Fruit fly (Drosophila melanogaster) whole organism, embryonic: Measurements from ENCODE around the gene Tctp.

ENCODE experiments used
- Asciz ChIP-seq: fragments of 200-800 bp; sonication (Bioruptor generic); optimal IDR thresholded peaks from 2 replicates; lab custom pipeline; 2017; ENCODE audit warnings: missing biosample characterization, mild to moderate bottlenecking, missing genetic modification characterization, missing genetic modification reagents
- BEAF-32 ChIP-seq: fragments of 200-800 bp; sonication (Bioruptor generic); optimal IDR thresholded peaks from 3 replicates; lab custom pipeline; 2017; ENCODE audit warnings: missing biosample characterization, missing genetic modification characterization, mild to moderate bottlenecking, moderate library complexity, missing genetic modification reagents
- CG10462 ChIP-seq: fragments of 200-800 bp; sonication (Bioruptor generic); optimal IDR thresholded peaks from 2 replicates; lab custom pipeline; 2016; ENCODE audit warnings: missing biosample characterization, missing genetic modification characterization
- CG12219 ChIP-seq: fragments of 200-800 bp; sonication (Bioruptor generic); optimal IDR thresholded peaks from 3 replicates; lab custom pipeline; 2018; ENCODE audit warnings: missing biosample characterization, mild to moderate bottlenecking, missing genetic modification characterization
- CG1233 ChIP-seq: fragments of 200-800 bp; sonication (Bioruptor generic); optimal IDR thresholded peaks from 4 replicates; lab custom pipeline; 2018; ENCODE audit warnings: missing biosample characterization, mild to moderate bottlenecking, missing genetic modification characterization
- CG12659 ChIP-seq: fragments of 200-800 bp; sonication (Bioruptor generic); optimal IDR thresholded peaks from 3 replicates; lab custom pipeline; 2017; ENCODE audit warnings: mild to moderate bottlenecking, missing biosample characterization, missing genetic modification reagents, missing genetic modification characterization
- CG13894 ChIP-seq: fragments of 200-800 bp; sonication (Bioruptor generic); optimal IDR thresholded peaks from 3 replicates; lab custom pipeline; 2018; ENCODE audit warnings: missing biosample characterization, mild to moderate bottlenecking, missing genetic modification characterization, moderate library complexity
- CG14441 ChIP-seq: fragments of 200-800 bp; sonication (Bioruptor generic); IDR thresholded peaks from 2 replicates; pipeline ENCODE4 v1.3.6; 2022; ENCODE audit warnings: missing biosample characterization, missing genetic modification characterization
- CG14710 ChIP-seq: fragments of 200-800 bp; sonication (Bioruptor generic); optimal IDR thresholded peaks from 3 replicates; lab custom pipeline; 2019; ENCODE audit warnings: missing biosample characterization, mild to moderate bottlenecking, missing genetic modification characterization, moderate library complexity
- CG15514 ChIP-seq: fragments of 200-800 bp; sonication (Bioruptor generic); optimal IDR thresholded peaks from 3 replicates; lab custom pipeline; 2017; ENCODE audit warnings: missing biosample characterization, missing genetic modification characterization, mild to moderate bottlenecking, moderate library complexity, missing genetic modification reagents
- CG1603 ChIP-seq: fragments of 200-800 bp; sonication (Bioruptor generic); optimal IDR thresholded peaks from 2 replicates; lab custom pipeline; 2019; ENCODE audit warnings: missing biosample characterization, mild to moderate bottlenecking, missing genetic modification characterization, moderate library complexity
- CG18764 ChIP-seq: fragments of 200-800 bp; sonication (Bioruptor generic); optimal IDR thresholded peaks from 3 replicates; lab custom pipeline; 2016; ENCODE audit warnings: missing biosample characterization, missing genetic modification characterization
- CG31388 ChIP-seq: fragments of 200-800 bp; sonication (Bioruptor generic); optimal IDR thresholded peaks from 2 replicates; lab custom pipeline; 2016; ENCODE audit warnings: missing biosample characterization, missing genetic modification characterization
- CG32772 ChIP-seq: fragments of 200-800 bp; sonication (Bioruptor generic); IDR thresholded peaks from 2 replicates; pipeline ENCODE4 v1.3.6; 2022; ENCODE audit warnings: missing biosample characterization, missing genetic modification characterization
- CG42726 ChIP-seq: fragments of 200-800 bp; sonication (Bioruptor generic); IDR thresholded peaks from 2 replicates; pipeline ENCODE4 v1.3.6; 2022; ENCODE audit warnings: missing biosample characterization, missing genetic modification characterization; ENCODE audit not compliant: partially characterized antibody
- CG6683 ChIP-seq: fragments of 200-800 bp; sonication (Bioruptor generic); optimal IDR thresholded peaks from 2 replicates; lab custom pipeline; 2017; ENCODE audit warnings: missing biosample characterization, mild to moderate bottlenecking, missing genetic modification characterization, missing genetic modification reagents
- CHES-1-like ChIP-seq: fragments of 200-800 bp; sonication (Bioruptor generic); optimal IDR thresholded peaks from 2 replicates; lab custom pipeline; 2016; ENCODE audit warnings: missing biosample characterization, missing genetic modification characterization
- CrebB ChIP-seq: fragments of 200-800 bp; sonication (Bioruptor generic); optimal IDR thresholded peaks from 3 replicates; lab custom pipeline; 2018; ENCODE audit warnings: missing biosample characterization, mild to moderate bottlenecking, missing genetic modification characterization
- Doc2 ChIP-seq: fragments of 200-800 bp; sonication (Bioruptor generic); IDR thresholded peaks from 2 replicates; pipeline ENCODE4 v1.3.6; 2022; ENCODE audit warnings: missing biosample characterization, missing genetic modification characterization
- E2f1 ChIP-seq: fragments of 200-800 bp; sonication (Bioruptor generic); IDR thresholded peaks from 2 replicates; pipeline ENCODE4 v1.3.6; 2022; ENCODE audit warnings: missing biosample characterization, missing genetic modification characterization
- ERR ChIP-seq: fragments of 200-800 bp; sonication (Bioruptor generic); optimal IDR thresholded peaks from 2 replicates; lab custom pipeline; 2016; ENCODE audit warnings: missing biosample characterization, missing genetic modification characterization
- Fer2 ChIP-seq: fragments of 200-800 bp; sonication (Bioruptor generic); optimal IDR thresholded peaks from 2 replicates; lab custom pipeline; 2018; ENCODE audit warnings: missing biosample characterization, mild to moderate bottlenecking, missing genetic modification characterization, moderate library complexity
- HmgZ ChIP-seq: fragments of 200-800 bp; sonication (Bioruptor generic); optimal IDR thresholded peaks from 2 replicates; lab custom pipeline; 2018; ENCODE audit warnings: missing biosample characterization, mild to moderate bottlenecking, missing genetic modification characterization
- Hmr ChIP-seq: fragments of 200-800 bp; sonication (Bioruptor generic); optimal IDR thresholded peaks from 3 replicates; lab custom pipeline; 2017; ENCODE audit warnings: mild to moderate bottlenecking, missing biosample characterization, missing genetic modification reagents, missing genetic modification characterization
- MESR4 ChIP-seq: fragments of 200-800 bp; sonication (Bioruptor generic); optimal IDR thresholded peaks from 2 replicates; lab custom pipeline; 2018; ENCODE audit warnings: missing biosample characterization, mild to moderate bottlenecking, missing genetic modification characterization, moderate library complexity
- Mad ChIP-seq: fragments of 200-800 bp; sonication (Bioruptor generic); optimal IDR thresholded peaks from 2 replicates; lab custom pipeline; 2016; ENCODE audit warnings: missing biosample characterization, missing genetic modification characterization
- PHDP ChIP-seq: fragments of 200-800 bp; sonication (Bioruptor generic); optimal IDR thresholded peaks from 3 replicates; lab custom pipeline; 2018; ENCODE audit warnings: missing biosample characterization, mild to moderate bottlenecking, missing genetic modification characterization, moderate library complexity
- Poxn ChIP-seq: fragments of 200-800 bp; sonication (Bioruptor generic); IDR thresholded peaks from 2 replicates; pipeline ENCODE4 v1.3.6; 2022; ENCODE audit warnings: missing biosample characterization, missing genetic modification characterization
- Rfx ChIP-seq: fragments of 200-800 bp; sonication (Bioruptor generic); IDR thresholded peaks from 2 replicates; pipeline ENCODE4 v1.3.6; 2022; ENCODE audit warnings: missing biosample characterization, missing genetic modification characterization
- YL-1 ChIP-seq: fragments of 200-800 bp; sonication (Bioruptor generic); optimal IDR thresholded peaks from 3 replicates; lab custom pipeline; 2017; ENCODE audit warnings: missing biosample characterization, mild to moderate bottlenecking, missing genetic modification characterization
- ash1 ChIP-seq: fragments of 200-800 bp; sonication (Bioruptor generic); optimal IDR thresholded peaks from 2 replicates; lab custom pipeline; 2018; ENCODE audit warnings: missing biosample characterization, mild to moderate bottlenecking, missing genetic modification characterization
- bab2 ChIP-seq: fragments of 200-800 bp; sonication (Bioruptor generic); optimal IDR thresholded peaks from 2 replicates; lab custom pipeline; 2016; ENCODE audit warnings: missing biosample characterization, missing genetic modification characterization
- cad ChIP-seq: fragments of >200 bp; optimal IDR thresholded peaks from 2 replicates; lab custom pipeline; 2017; ENCODE audit warnings: missing biosample characterization, missing genetic modification characterization
- crc ChIP-seq: fragments of 200-800 bp; sonication (Bioruptor generic); optimal IDR thresholded peaks from 2 replicates; lab custom pipeline; 2016; ENCODE audit warnings: missing biosample characterization, missing genetic modification characterization
- fd64A ChIP-seq: fragments of 200-800 bp; sonication (Bioruptor generic); optimal IDR thresholded peaks from 3 replicates; lab custom pipeline; 2018; ENCODE audit warnings: missing biosample characterization, mild to moderate bottlenecking, missing genetic modification characterization
- ftz-f1 ChIP-seq: fragments of 200-800 bp; sonication (Bioruptor generic); optimal IDR thresholded peaks from 2 replicates; lab custom pipeline; 2016; ENCODE audit warnings: missing biosample characterization, missing genetic modification characterization
- gfzf ChIP-seq: fragments of 200-800 bp; sonication (Bioruptor generic); optimal IDR thresholded peaks from 2 replicates; lab custom pipeline; 2016; ENCODE audit warnings: missing biosample characterization, mild to moderate bottlenecking, missing genetic modification characterization, moderate library complexity
- gsb ChIP-seq: fragments of 200-800 bp; sonication (Bioruptor generic); IDR thresholded peaks from 2 replicates; pipeline ENCODE4 v1.3.6; 2022; ENCODE audit warnings: missing biosample characterization, missing genetic modification characterization
- hth ChIP-seq: fragments of >200 bp; optimal IDR thresholded peaks from 2 replicates; lab custom pipeline; 2017; ENCODE audit warnings: inconsistent platforms
- ken ChIP-seq: fragments of 200-800 bp; sonication (Bioruptor generic); IDR thresholded peaks from 3 replicates; pipeline ENCODE4 v1.3.6; 2022; ENCODE audit warnings: missing biosample characterization, missing genetic modification characterization
- mam ChIP-seq: fragments of 200-800 bp; sonication (Bioruptor generic); optimal IDR thresholded peaks from 3 replicates; lab custom pipeline; 2016; ENCODE audit warnings: missing biosample characterization, missing genetic modification characterization
- nom ChIP-seq: fragments of 200-800 bp; sonication (Bioruptor generic); optimal IDR thresholded peaks from 2 replicates; lab custom pipeline; 2017; ENCODE audit warnings: missing biosample characterization, missing genetic modification characterization, mild to moderate bottlenecking, moderate library complexity, missing genetic modification reagents
- otp ChIP-seq: fragments of 200-800 bp; sonication (Bioruptor generic); IDR thresholded peaks from 3 replicates; pipeline ENCODE4, ENCODE4 v1.3.6; 2022; ENCODE audit warnings: missing biosample characterization, missing genetic modification characterization
- pzg ChIP-seq: fragments of 200-800 bp; sonication (Bioruptor generic); optimal IDR thresholded peaks from 3 replicates; lab custom pipeline; 2018; ENCODE audit warnings: missing biosample characterization, mild to moderate bottlenecking, missing genetic modification characterization, moderate library complexity
- sens ChIP-seq: fragments of 200-800 bp; sonication (Bioruptor generic); peaks from one replicate; lab custom pipeline; 2016; ENCODE audit warnings: missing biosample characterization, missing genetic modification characterization
- slp2 ChIP-seq: fragments of 200-800 bp; sonication (Bioruptor generic); optimal IDR thresholded peaks from 2 replicates; lab custom pipeline; 2016; ENCODE audit warnings: missing biosample characterization, missing genetic modification characterization
- sr ChIP-seq: fragments of 200-800 bp; sonication (Bioruptor generic); IDR thresholded peaks from 3 replicates; pipeline ENCODE4 v1.3.6; 2022; ENCODE audit warnings: missing biosample characterization, missing genetic modification characterization
- ssp ChIP-seq: fragments of 200-800 bp; sonication (Bioruptor generic); IDR thresholded peaks from 2 replicates; pipeline ENCODE4 v1.3.6; 2022; ENCODE audit warnings: missing biosample characterization, missing genetic modification characterization
- tna ChIP-seq: fragments of 200-800 bp; sonication (Bioruptor generic); IDR thresholded peaks from 2 replicates; pipeline ENCODE4 v1.3.6; 2022; ENCODE audit warnings: missing biosample characterization, missing genetic modification characterization; ENCODE audit not compliant: partially characterized antibody
- trem ChIP-seq: fragments of 200-800 bp; optimal IDR thresholded peaks from 3 replicates; lab custom pipeline; 2019; ENCODE audit warnings: missing biosample characterization, mild to moderate bottlenecking, missing genetic modification characterization, moderate library complexity
- vvl ChIP-seq: fragments of 200-800 bp; sonication (Bioruptor generic); IDR thresholded peaks from 2 replicates; pipeline ENCODE4 v1.3.6; 2022; ENCODE audit warnings: missing biosample characterization, missing genetic modification characterization

Tctp gene

DNA sequence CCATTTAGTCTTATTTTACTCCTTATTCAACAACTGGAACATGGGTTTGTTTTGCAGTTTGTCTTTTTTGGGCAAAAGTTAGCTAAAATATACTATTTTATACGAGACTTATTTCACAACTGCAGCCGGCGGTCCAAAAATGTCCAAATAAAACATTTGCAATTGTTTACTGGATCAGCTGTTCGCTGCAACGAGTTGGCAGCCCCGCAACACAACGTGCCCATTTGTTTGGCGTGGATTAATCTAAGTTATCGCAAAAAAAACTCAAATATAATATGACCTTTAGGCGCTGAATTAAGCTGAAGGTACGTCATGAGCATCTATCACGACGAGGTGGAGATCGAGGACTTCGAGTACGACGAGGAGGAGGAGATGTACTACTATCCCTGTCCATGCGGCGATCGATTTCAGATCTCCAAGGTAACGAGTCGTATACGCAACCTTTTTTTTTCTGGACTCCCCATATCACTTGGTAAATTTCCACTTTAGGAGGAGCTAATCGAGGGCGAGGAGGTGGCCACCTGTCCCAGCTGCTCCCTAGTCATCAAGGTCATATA lies 21.7 kb downstream of the Tctp start, which contains the start of the genes CG17187 and Dph3 (continued):
- TF ChIP-seq gfzf (GFP tag; lab: Kevin White, UChicago): peak; percentile 56
- TF ChIP-seq Asciz (GFP tag; lab: Kevin White, UChicago): no peak
- TF ChIP-seq slp2 (GFP tag; lab: Kevin White, UChicago): no peak
- TF ChIP-seq fd64A: no peak
- TF ChIP-seq CG12219 (GFP tag; lab: Kevin White, UChicago): no peak
- no peak for TF ChIP-seq CrebB (tag; lab: Kevin White, UChicago)
- TF ChIP-seq trem (tag; lab: Kevin White, UChicago): peak; percentile 98
- no peak for TF ChIP-seq CG14441 (GFP tag; lab: Robert Waterston, UW)
- no peak for TF ChIP-seq CG10462 (GFP tag; lab: Kevin White, UChicago)
- TF ChIP-seq ken (GFP tag; lab: Robert Waterston, UW): no peak
- no peak for TF ChIP-seq CG12659 (GFP tag; lab: Kevin White, UChicago)
- TF ChIP-seq Mad (GFP tag; lab: Kevin White, UChicago): no peak
- no peak for TF ChIP-seq gsb (GFP tag; lab: Robert Waterston, UW)
- TF ChIP-seq CG6683: no peak
- TF ChIP-seq tna: no peak
- no peak for TF ChIP-seq Poxn
- no peak for TF ChIP-seq Rfx
- TF ChIP-seq vvl (GFP tag; lab: Robert Waterston, UW): peak; percentile 26; the same call in 1 of the 2 replicates
- peak; percentile 70 for TF ChIP-seq ftz-f1 (GFP tag; lab: Kevin White, UChicago)
- no peak for TF ChIP-seq mam
- peak; percentile 31 for TF ChIP-seq CG1603 (tag; lab: Kevin White, UChicago)
- no peak for TF ChIP-seq Hmr (GFP tag; lab: Kevin White, UChicago)
- peak; percentile 62 for TF ChIP-seq MESR4
- TF ChIP-seq ERR (GFP tag; lab: Kevin White, UChicago): no peak
- no peak for TF ChIP-seq CG15514 (GFP tag; lab: Kevin White, UChicago)
- TF ChIP-seq CG13894 (tag; lab: Kevin White, UChicago): no peak
- TF ChIP-seq hth: no peak
- no peak for TF ChIP-seq sens (GFP tag; lab: Kevin White, UChicago)
- no peak for TF ChIP-seq E2f1 (GFP tag; lab: Robert Waterston, UW)
- no peak for TF ChIP-seq CG42726
- no peak for TF ChIP-seq CG32772
- TF ChIP-seq bab2 (GFP tag; lab: Kevin White, UChicago): no peak
- peak; percentile 3 for TF ChIP-seq HmgZ
- TF ChIP-seq PHDP (tag; lab: Kevin White, UChicago): no peak
- TF ChIP-seq cad (GFP tag; lab: Kevin White, UChicago): no peak
- no peak for TF ChIP-seq CG1233 (GFP tag; lab: Kevin White, UChicago)
- no peak for TF ChIP-seq ssp (GFP tag; lab: Robert Waterston, UW)
- TF ChIP-seq BEAF-32 (GFP tag; lab: Kevin White, UChicago): peak; percentile 13
- no peak for TF ChIP-seq crc (GFP tag; lab: Kevin White, UChicago)
- TF ChIP-seq Fer2: no peak
- no peak for TF ChIP-seq ash1
- TF ChIP-seq CG14710 (tag; lab: Kevin White, UChicago): peak; percentile 5
- TF ChIP-seq sr (GFP tag; lab: Robert Waterston, UW): no peak
- TF ChIP-seq pzg (GFP tag; lab: Kevin White, UChicago): peak; percentile 40
- TF ChIP-seq Doc2 (GFP tag; lab: Robert Waterston, UW): no peak
- no peak for TF ChIP-seq nom (GFP tag; lab: Kevin White, UChicago)
- TF ChIP-seq YL-1 (GFP tag; lab: Kevin White, UChicago): peak; percentile 36
- no peak for TF ChIP-seq otp (GFP tag; lab: Robert Waterston, UW)
- TF ChIP-seq CHES-1-like: no peak
- TF ChIP-seq CG31388 (GFP tag; lab: Kevin White, UChicago): no peak
- TF ChIP-seq CG18764 (GFP tag; lab: Kevin White, UChicago): no peak
